Worm (Caenorhabditis elegans): Measurements from ENCODE around the gene swt-7.

Gene swt-7

DNA sequence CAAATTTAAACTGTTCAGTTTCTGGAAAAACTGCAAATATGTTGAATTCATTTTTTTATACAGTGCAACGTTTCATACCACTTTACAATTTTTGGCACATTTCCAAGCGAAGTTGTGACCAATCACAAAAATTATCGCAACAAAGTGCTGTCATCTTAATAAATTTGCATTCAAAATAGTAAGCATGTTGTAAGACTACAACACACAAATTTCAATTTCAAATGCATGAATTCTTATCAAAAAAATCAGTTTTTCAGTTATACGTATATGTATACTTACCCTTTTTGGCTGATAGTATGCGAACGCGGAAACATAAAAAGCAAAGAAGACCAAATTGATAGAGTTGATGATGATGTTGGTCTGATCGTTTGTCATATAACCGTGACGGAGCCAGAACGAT, 403 bp downstream of the swt-7 start (continued):
- TF ChIP-seq nhr-41 (GFP tag; IDR thresholded peaks at IDR 0.05): no peak
- TF ChIP-seq nhr-28 (tag; optimal IDR thresholded peaks at IDR 0.05): peak; percentile 99
- TF ChIP-seq unc-39 (tag; optimal IDR thresholded peaks at IDR 0.05): no peak
- TF ChIP-seq mdt-29 (GFP tag; IDR thresholded peaks at IDR 0.05): no peak
- TF ChIP-seq nhr-42 (GFP tag; IDR thresholded peaks at IDR 0.05): no peak
- no peak for TF ChIP-seq zfp-3 (GFP tag; conservative IDR thresholded peaks at IDR 0.05)
- TF ChIP-seq php-3 (GFP tag; IDR thresholded peaks at IDR 0.05): peak; percentile 66
- no peak for TF ChIP-seq ztf-7 (tag; optimal IDR thresholded peaks at IDR 0.05)
- TF ChIP-seq F10B5.3 (tag; optimal IDR thresholded peaks at IDR 0.05): no peak
- no peak for TF ChIP-seq spr-1 (tag; optimal IDR thresholded peaks at IDR 0.05)
- TF ChIP-seq ceh-32 (tag; optimal IDR thresholded peaks at IDR 0.05; ENCODE audit: poor library complexity): no peak
- peak; percentile 85 for TF ChIP-seq dmd-6 (GFP tag; IDR thresholded peaks at IDR 0.05)
- no peak for TF ChIP-seq F44E2.7 (GFP tag; IDR thresholded peaks at IDR 0.05)
- no peak for TF ChIP-seq T26A8.4 (GFP tag; IDR thresholded peaks at IDR 0.05)
- no peak for TF ChIP-seq ceh-62 (tag; optimal IDR thresholded peaks at IDR 0.05)
- TF ChIP-seq lin-13 (GFP tag; optimal IDR thresholded peaks at IDR 0.05): no peak
- TF ChIP-seq aha-1 (tag): no peak
- TF ChIP-seq Y5F2A.4 (GFP tag; optimal IDR thresholded peaks at IDR 0.05): no peak
- no peak for TF ChIP-seq T20F7.1 (GFP tag; optimal IDR thresholded peaks at IDR 0.05)
- TF ChIP-seq ceh-20 (GFP tag; IDR thresholded peaks at IDR 0.05): no peak
- no peak for TF ChIP-seq daf-19 (GFP tag; conservative IDR thresholded peaks at IDR 0.05)
- TF ChIP-seq saeg-2 (GFP tag; IDR thresholded peaks at IDR 0.05): no peak
- no peak for TF ChIP-seq lin-29 (GFP tag; IDR thresholded peaks at IDR 0.05)
- TF ChIP-seq fkh-10 (GFP tag; optimal IDR thresholded peaks at IDR 0.05): no peak
- no peak for TF ChIP-seq lin-38 (GFP tag; IDR thresholded peaks at IDR 0.05)
- 0 out of 2 replicates have a peak, but pooled peaks have one; percentile 23 for TF ChIP-seq tra-1 (GFP tag; IDR thresholded peaks at IDR 0.05)
- no peak for TF ChIP-seq ceh-44 (GFP tag; IDR thresholded peaks at IDR 0.05)
- no peak for TF ChIP-seq ceh-28 (tag; optimal IDR thresholded peaks at IDR 0.05)
- no peak for TF ChIP-seq madf-5 (GFP tag; IDR thresholded peaks at IDR 0.05)
- peak; percentile 82 for TF ChIP-seq hlh-11 (tag; optimal IDR thresholded peaks at IDR 0.05)
- no peak for TF ChIP-seq sdz-12 (GFP tag; optimal IDR thresholded peaks at IDR 0.05)
- no peak for TF ChIP-seq spr-3 (GFP tag; optimal IDR thresholded peaks at IDR 0.05)
- TF ChIP-seq nhr-6 (tag; optimal IDR thresholded peaks at IDR 0.05): no peak
- TF ChIP-seq R02D3.7 (tag; optimal IDR thresholded peaks at IDR 0.05): no peak
- TF ChIP-seq zip-11 (GFP tag; IDR thresholded peaks at IDR 0.05): no peak
- TF ChIP-seq dve-1 (tag; optimal IDR thresholded peaks at IDR 0.05; ENCODE audit: insufficient read depth): peak; percentile 68
- TF ChIP-seq dmd-9 (GFP tag; IDR thresholded peaks at IDR 0.05): no peak
- TF ChIP-seq set-16 (GFP tag; IDR thresholded peaks at IDR 0.05): no peak
- TF ChIP-seq lir-3 (tag; optimal IDR thresholded peaks at IDR 0.05): no peak
- TF ChIP-seq lin-1 (GFP tag; IDR thresholded peaks at IDR 0.05): peak; percentile 39; the same call in 1 of the 2 replicates
- TF ChIP-seq daf-16 (GFP tag; optimal IDR thresholded peaks at IDR 0.05): no peak
- peak; percentile 81 for TF ChIP-seq daf-16 (tag; optimal IDR thresholded peaks at IDR 0.05)
- TF ChIP-seq mep-1 (tag; optimal IDR thresholded peaks at IDR 0.05): no peak
- no peak for TF ChIP-seq rbr-2 (tag; optimal IDR thresholded peaks at IDR 0.05)
- no peak for TF ChIP-seq aly-2 (tag; optimal IDR thresholded peaks at IDR 0.05)
- TF ChIP-seq zfp-2 (tag; optimal IDR thresholded peaks at IDR 0.05): no peak
- TF ChIP-seq nhr-25 (tag; optimal IDR thresholded peaks at IDR 0.05; ENCODE audit: borderline replicate concordance, insufficient read depth): no peak
- no peak for TF ChIP-seq Y48G9A.11 (GFP tag; IDR thresholded peaks at IDR 0.05)
- TF ChIP-seq mdl-1 (tag; optimal IDR thresholded peaks at IDR 0.05): peak in 1 of 2 experiments; percentile 46
- no peak for TF ChIP-seq lin-39 (tag; optimal IDR thresholded peaks at IDR 0.05)

Data from whole organism, L4 larva.